Worm (Caenorhabditis elegans) whole organism, L4/young adult: Measurements from ENCODE around the gene aaim-1.

Source experiments
- dao-5 ChIP-seq: sonication (generic microtip); optimal IDR thresholded peaks from 2 replicates; lab custom pipeline; 2016; ENCODE audit warnings: missing genotype, missing genetic modification characterization, moderate library complexity, missing compliant biosample characterization
- him-1 ChIP-seq: sonication (generic microtip); optimal IDR thresholded peaks from 2 replicates; lab custom pipeline; 2016; ENCODE audit warnings: missing genotype, missing genetic modification reagents, missing genetic modification characterization, missing compliant biosample characterization

DNA sequence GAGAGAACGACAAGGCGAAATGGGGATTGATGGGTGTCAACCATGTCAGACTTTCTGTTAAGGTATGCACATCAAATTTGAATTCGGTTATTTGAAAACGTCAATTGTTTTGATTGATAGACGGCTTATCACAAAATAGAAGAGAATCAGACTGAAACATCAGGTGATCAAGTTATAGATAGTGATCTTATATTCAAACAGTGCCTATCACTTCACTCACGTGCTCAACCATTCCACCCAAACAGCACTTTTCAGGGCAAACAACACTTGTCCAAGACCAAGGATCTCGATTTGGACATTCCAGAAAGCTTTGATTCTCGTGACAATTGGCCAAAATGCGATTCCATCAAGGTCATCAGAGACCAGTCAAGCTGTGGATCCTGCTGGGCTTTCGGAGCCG lies 45.4 kb upstream of the aaim-1 start:
- no peak for TF ChIP-seq him-1 (tag; lab: Kevin White, UChicago)
- TF ChIP-seq dao-5 (tag; lab: Kevin White, UChicago) = no peak
